Worm (Caenorhabditis elegans) whole organism, mixed stage, embryonic: Measurements from ENCODE around the gene irk-1.

Source experiments
- blmp-1 ChIP-seq: fragments of 150-350 bp; optimal IDR thresholded peaks from 2 replicates; lab custom pipeline; 2014; ENCODE audit warnings: missing biosample characterization, missing genetic modification characterization
- ceh-83 ChIP-seq: fragments of 200-800 bp; sonication (Bioruptor generic); optimal IDR thresholded peaks from 2 replicates; lab custom pipeline; 2018; ENCODE audit warnings: mild to moderate bottlenecking, missing genetic modification characterization, missing compliant biosample characterization
- cnd-1 ChIP-seq: fragments of 200-800 bp; sonication (Bioruptor generic); optimal IDR thresholded peaks from 2 replicates; lab custom pipeline; 2018; ENCODE audit warnings: mild to moderate bottlenecking, missing genetic modification characterization, missing compliant biosample characterization
- elt-1 ChIP-seq: sonication (generic microtip); optimal IDR thresholded peaks from 2 replicates; lab custom pipeline; 2017; ENCODE audit warnings: missing genetic modification characterization, mild to moderate bottlenecking, missing compliant biosample characterization, antibody characterized with exemption, moderate library complexity, borderline replicate concordance; ENCODE audit not compliant: insufficient read depth
- elt-3 ChIP-seq: fragments of 150-350 bp; optimal IDR thresholded peaks from 2 replicates; lab custom pipeline; 2014; ENCODE audit warnings: missing biosample characterization, missing genetic modification characterization
- mls-2 ChIP-seq: sonication (generic microtip); optimal IDR thresholded peaks from 2 replicates; lab custom pipeline; 2016; ENCODE audit warnings: mild to moderate bottlenecking, missing genetic modification characterization, moderate library complexity, missing compliant biosample characterization
- nhr-28 ChIP-seq: fragments of 150-350 bp; optimal IDR thresholded peaks from 2 replicates; lab custom pipeline; 2014; ENCODE audit warnings: missing biosample characterization, missing genetic modification characterization
- snpc-4 ChIP-seq: fragments of 150-350 bp; optimal IDR thresholded peaks from 2 replicates; lab custom pipeline; 2014; ENCODE audit warnings: missing biosample characterization, missing genetic modification characterization

DNA sequence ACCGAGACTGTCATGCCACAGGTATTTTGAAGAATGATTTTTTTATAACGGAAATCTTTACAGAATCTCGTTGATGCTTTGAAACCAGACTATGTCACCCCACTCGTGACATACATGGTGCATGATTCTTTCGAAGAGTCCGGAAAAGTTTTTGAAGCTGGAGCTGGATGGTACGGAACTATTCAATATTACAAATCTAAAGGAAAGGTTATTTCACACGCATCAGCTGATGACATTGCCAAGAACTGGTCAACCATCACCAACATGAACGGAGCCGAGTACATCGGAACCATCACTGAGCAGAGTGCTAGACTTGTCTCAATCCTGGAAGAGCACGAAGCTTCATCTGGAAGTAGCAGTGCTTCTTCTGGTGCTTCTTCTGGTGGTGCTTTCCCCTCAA lies 41.2 kb upstream of the irk-1 start:
- TF ChIP-seq blmp-1 (tag; lab: Kevin White, UChicago) (no peak), ceh-83 (GFP tag; lab: Kevin White, UChicago) (no peak), elt-1 (no peak), nhr-28 (no peak), snpc-4 (tag; lab: Kevin White, UChicago) (no peak), cnd-1 (tag; lab: Kevin White, UChicago) (no peak), mls-2 (no peak), elt-3 (tag; lab: Kevin White, UChicago) (no peak)
